Worm (Caenorhabditis elegans) whole organism, L3 larva: Measurements from ENCODE around the gene srh-304.

Source experiments
- ama-1 ChIP-seq: fragments of 150-350 bp; optimal IDR thresholded peaks from 2 replicates; lab custom pipeline; 2018
- elt-3 ChIP-seq, 3 experiments: fragments of 150-350 bp in 1 of 3; sonication (generic microtip) in 2 of 3; optimal IDR thresholded peaks; 2 replicates in 2 of 3; 4 replicates in 1 of 3; lab custom pipeline; 2014 to 2017; ENCODE audit warnings: missing biosample characterization in 3 of 3, missing genetic modification characterization in 3 of 3
- jun-1 ChIP-seq: fragments of 150-350 bp; optimal IDR thresholded peaks from 2 replicates; lab custom pipeline; 2014; ENCODE audit warnings: missing biosample characterization, missing genetic modification reagents, missing genetic modification characterization
- nhr-28 ChIP-seq: fragments of 150-350 bp; optimal IDR thresholded peaks from 2 replicates; lab custom pipeline; 2014; ENCODE audit warnings: missing biosample characterization, missing genetic modification characterization
- nhr-76 ChIP-seq: fragments of 150-350 bp; sonication (generic microtip); optimal IDR thresholded peaks from 5 replicates; lab custom pipeline; 2014; ENCODE audit warnings: missing biosample characterization, missing genetic modification characterization
- nhr-77 ChIP-seq: fragments of 150-350 bp; optimal IDR thresholded peaks from 2 replicates; lab custom pipeline; 2014; ENCODE audit warnings: missing biosample characterization, missing genetic modification characterization

DNA sequence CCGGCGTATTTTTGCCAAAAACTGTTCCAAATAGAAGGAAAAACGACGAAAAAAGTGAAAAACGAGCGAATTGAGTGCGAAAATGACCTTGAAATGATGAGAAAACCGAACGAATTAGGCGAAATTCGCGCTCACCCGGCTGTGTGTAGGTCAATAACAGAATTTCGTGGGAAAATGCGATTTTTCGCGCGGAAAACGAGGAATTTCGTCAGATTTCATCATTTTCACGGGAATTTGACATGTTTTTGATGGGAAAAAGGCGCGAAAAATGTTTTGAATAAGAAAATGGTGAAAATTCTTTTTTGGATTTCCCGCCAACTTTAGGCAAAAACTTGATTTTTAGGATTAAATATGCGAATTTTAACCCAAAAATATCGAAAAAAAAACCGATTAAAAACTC is 30.7 kb downstream of the srh-304 start:
- TF ChIP-seq jun-1 (tag; lab: Kevin White, UChicago) (no peak), elt-3 (tag; optimal IDR thresholded peaks at IDR 0.05; lab: Kevin White, UChicago) (no peak), nhr-28 (tag; lab: Kevin White, UChicago) (no peak), nhr-77 (tag; lab: Kevin White, UChicago) (no peak), nhr-76 (tag; lab: Kevin White, UChicago) (no peak), ama-1 (lab: Kevin White, UChicago) (no peak)
